Fruit fly (Drosophila melanogaster) whole organism, embryonic: Measurements from ENCODE around the gene CG15406.
A peak's percentile ranks its signal among the peaks of the same experiment; 100 is the strongest.

ENCODE experiments used
- Adf1 ChIP-seq: fragments of 200-800 bp; sonication (Bioruptor generic); IDR thresholded peaks from 2 replicates; pipeline ENCODE4 v1.3.6; 2022; ENCODE audit warnings: missing biosample characterization, missing genetic modification characterization
- B-H2 ChIP-seq: fragments of 200-800 bp; sonication (Bioruptor generic); optimal IDR thresholded peaks from 2 replicates; lab custom pipeline; 2018; ENCODE audit warnings: missing biosample characterization, mild to moderate bottlenecking, missing genetic modification characterization
- CG10979 ChIP-seq: fragments of 200-800 bp; sonication (Bioruptor generic); optimal IDR thresholded peaks from 2 replicates; lab custom pipeline; 2018; ENCODE audit warnings: missing biosample characterization, mild to moderate bottlenecking, missing genetic modification characterization, moderate library complexity
- CG11695 ChIP-seq: fragments of 200-800 bp; sonication (Bioruptor generic); IDR thresholded peaks from 3 replicates; pipeline ENCODE4 v1.3.6; 2022; ENCODE audit warnings: missing biosample characterization, missing genetic modification characterization
- CG1233 ChIP-seq: fragments of 200-800 bp; sonication (Bioruptor generic); optimal IDR thresholded peaks from 4 replicates; lab custom pipeline; 2018; ENCODE audit warnings: missing biosample characterization, mild to moderate bottlenecking, missing genetic modification characterization
- CG13287 ChIP-seq: fragments of 200-800 bp; sonication (Bioruptor generic); IDR thresholded peaks from 2 replicates; pipeline ENCODE4 v1.3.6; 2022; ENCODE audit warnings: missing biosample characterization, missing genetic modification characterization; ENCODE audit not compliant: partially characterized antibody
- CG13775 ChIP-seq: fragments of 200-800 bp; sonication (Bioruptor generic); optimal IDR thresholded peaks from 3 replicates; lab custom pipeline; 2017; ENCODE audit warnings: missing biosample characterization, mild to moderate bottlenecking, missing genetic modification characterization
- CG14050 ChIP-seq: fragments of 200-800 bp; sonication (Bioruptor generic); IDR thresholded peaks from 3 replicates; pipeline ENCODE4 v1.3.6; 2022; ENCODE audit warnings: missing biosample characterization, missing genetic modification characterization
- CG16813 ChIP-seq: fragments of 200-800 bp; sonication (Bioruptor generic); IDR thresholded peaks from 3 replicates; pipeline ENCODE4 v1.3.6; 2022; ENCODE audit warnings: missing biosample characterization, missing genetic modification characterization; ENCODE audit not compliant: partially characterized antibody
- CG17359 ChIP-seq: fragments of 200-800 bp; sonication (Bioruptor generic); optimal IDR thresholded peaks from 3 replicates; lab custom pipeline; 2018; ENCODE audit warnings: missing biosample characterization, mild to moderate bottlenecking, missing genetic modification characterization, moderate library complexity
- CG17802 ChIP-seq: fragments of 200-800 bp; sonication (Bioruptor generic); optimal IDR thresholded peaks from 2 replicates; lab custom pipeline; 2018; ENCODE audit warnings: missing biosample characterization, mild to moderate bottlenecking, missing genetic modification characterization, moderate library complexity
- CG1792 ChIP-seq: fragments of 200-800 bp; sonication (Bioruptor generic); optimal IDR thresholded peaks from 2 replicates; lab custom pipeline; 2016; ENCODE audit warnings: missing biosample characterization, missing genetic modification characterization
- CG18262 ChIP-seq: fragments of 200-800 bp; optimal IDR thresholded peaks from 3 replicates; lab custom pipeline; 2019; ENCODE audit warnings: missing biosample characterization, mild to moderate bottlenecking, missing genetic modification characterization, moderate library complexity
- CG18599 ChIP-seq: fragments of 200-800 bp; sonication (Bioruptor generic); optimal IDR thresholded peaks from 3 replicates; lab custom pipeline; 2017; ENCODE audit warnings: missing biosample characterization, missing genetic modification characterization, mild to moderate bottlenecking, moderate library complexity, missing genetic modification reagents
- CG30403 ChIP-seq: fragments of 200-800 bp; sonication (Bioruptor generic); optimal IDR thresholded peaks from 3 replicates; lab custom pipeline; 2016; ENCODE audit warnings: missing biosample characterization, missing genetic modification characterization
- CG32767 ChIP-seq: fragments of 200-800 bp; sonication (Bioruptor generic); IDR thresholded peaks from 2 replicates; pipeline ENCODE4 v1.3.6; 2022; ENCODE audit warnings: missing biosample characterization, missing genetic modification characterization
- CG3281 ChIP-seq: fragments of 200-800 bp; sonication (Bioruptor generic); optimal IDR thresholded peaks from 3 replicates; lab custom pipeline; 2017; ENCODE audit warnings: missing biosample characterization, mild to moderate bottlenecking, missing genetic modification characterization
- CG6791 ChIP-seq: fragments of 200-800 bp; sonication (Bioruptor generic); IDR thresholded peaks from 3 replicates; pipeline ENCODE4 v1.3.6; 2022; ENCODE audit warnings: missing biosample characterization, missing genetic modification characterization; ENCODE audit not compliant: partially characterized antibody
- CG8765 ChIP-seq: fragments of 200-800 bp; sonication (Bioruptor generic); IDR thresholded peaks from 2 replicates; pipeline ENCODE4 v1.3.6; 2022; ENCODE audit warnings: missing biosample characterization, missing genetic modification characterization
- Camta ChIP-seq: fragments of 200-800 bp; sonication (Bioruptor generic); optimal IDR thresholded peaks from 2 replicates; lab custom pipeline; 2016; ENCODE audit warnings: missing biosample characterization, missing genetic modification characterization
- CkIIα-i1 ChIP-seq: fragments of 200-800 bp; sonication (Bioruptor generic); IDR thresholded peaks from 2 replicates; pipeline ENCODE4 v1.3.6; 2022; ENCODE audit warnings: missing biosample characterization, missing genetic modification characterization
- D19B ChIP-seq: fragments of 200-800 bp; sonication (Bioruptor generic); optimal IDR thresholded peaks from 2 replicates; lab custom pipeline; 2017; ENCODE audit warnings: missing biosample characterization, mild to moderate bottlenecking, missing genetic modification characterization
- Doc3 ChIP-seq: fragments of 200-800 bp; sonication (Bioruptor generic); IDR thresholded peaks from 3 replicates; pipeline ENCODE4 v1.3.6; 2022; ENCODE audit warnings: missing biosample characterization, missing genetic modification characterization; ENCODE audit not compliant: partially characterized antibody
- Hr51 ChIP-seq, 2 experiments: fragments of 200-800 bp; sonication (Bioruptor generic); optimal IDR thresholded peaks; 2 replicates in 1 of 2; 3 replicates in 1 of 2; lab custom pipeline; 2016 to 2018; ENCODE audit warnings: missing biosample characterization in 2 of 2, missing genetic modification characterization in 2 of 2, mild to moderate bottlenecking in 1 of 2, moderate library complexity in 1 of 2
- MESR4 ChIP-seq: fragments of 200-800 bp; sonication (Bioruptor generic); optimal IDR thresholded peaks from 2 replicates; lab custom pipeline; 2018; ENCODE audit warnings: missing biosample characterization, mild to moderate bottlenecking, missing genetic modification characterization, moderate library complexity
- Mad ChIP-seq: fragments of 200-800 bp; sonication (Bioruptor generic); optimal IDR thresholded peaks from 2 replicates; lab custom pipeline; 2016; ENCODE audit warnings: missing biosample characterization, missing genetic modification characterization
- Nf-YA ChIP-seq: fragments of 200-800 bp; sonication (Bioruptor generic); IDR thresholded peaks from 2 replicates; pipeline ENCODE4 v1.3.6; 2022; ENCODE audit warnings: missing biosample characterization, missing genetic modification characterization
- Opbp ChIP-seq: fragments of 200-800 bp; sonication (Bioruptor generic); IDR thresholded peaks from 3 replicates; pipeline ENCODE4 v1.3.6; 2022; ENCODE audit warnings: missing biosample characterization, missing genetic modification characterization; ENCODE audit not compliant: partially characterized antibody
- Sox100B ChIP-seq: fragments of 200-800 bp; sonication (Bioruptor generic); optimal IDR thresholded peaks from 3 replicates; lab custom pipeline; 2018; ENCODE audit warnings: missing biosample characterization, mild to moderate bottlenecking, missing genetic modification characterization
- Usf ChIP-seq: fragments of 200-800 bp; sonication (Bioruptor generic); optimal IDR thresholded peaks from 2 replicates; lab custom pipeline; 2017; ENCODE audit warnings: missing genotype, missing biosample characterization, missing genetic modification characterization
- btn ChIP-seq: fragments of 200-800 bp; sonication (Bioruptor generic); optimal IDR thresholded peaks from 2 replicates; lab custom pipeline; 2016; ENCODE audit warnings: missing biosample characterization, missing genetic modification characterization
- cad ChIP-seq: fragments of >200 bp; optimal IDR thresholded peaks from 2 replicates; lab custom pipeline; 2017; ENCODE audit warnings: missing biosample characterization, missing genetic modification characterization
- dan ChIP-seq: fragments of 200-800 bp; sonication (Bioruptor generic); IDR thresholded peaks from 2 replicates; pipeline ENCODE4 v1.3.6; 2022; ENCODE audit warnings: missing biosample characterization, missing genetic modification characterization
- eyg ChIP-seq: fragments of 200-800 bp; sonication (Bioruptor generic); optimal IDR thresholded peaks from 3 replicates; lab custom pipeline; 2016; ENCODE audit warnings: missing biosample characterization, missing genetic modification characterization
- fru ChIP-seq: fragments of >200 bp; optimal IDR thresholded peaks from 2 replicates; lab custom pipeline; 2017
- gsb ChIP-seq: fragments of 200-800 bp; sonication (Bioruptor generic); IDR thresholded peaks from 2 replicates; pipeline ENCODE4 v1.3.6; 2022; ENCODE audit warnings: missing biosample characterization, missing genetic modification characterization
- h ChIP-seq: fragments of >200 bp; optimal IDR thresholded peaks from 2 replicates; lab custom pipeline; 2017
- ind ChIP-seq: fragments of 200-800 bp; sonication (Bioruptor generic); optimal IDR thresholded peaks from 3 replicates; lab custom pipeline; 2016; ENCODE audit warnings: missing biosample characterization, missing genetic modification characterization
- ken ChIP-seq: fragments of 200-800 bp; sonication (Bioruptor generic); IDR thresholded peaks from 3 replicates; pipeline ENCODE4 v1.3.6; 2022; ENCODE audit warnings: missing biosample characterization, missing genetic modification characterization
- lilli ChIP-seq: fragments of 200-800 bp; sonication (Bioruptor generic); optimal IDR thresholded peaks from 3 replicates; lab custom pipeline; 2016; ENCODE audit warnings: missing biosample characterization, missing genetic modification characterization
- luna ChIP-seq: fragments of 200-800 bp; sonication (Bioruptor generic); optimal IDR thresholded peaks from 2 replicates; lab custom pipeline; 2016; ENCODE audit warnings: missing biosample characterization, missing genetic modification characterization
- pfk ChIP-seq: fragments of 200-800 bp; sonication (Bioruptor generic); optimal IDR thresholded peaks from 2 replicates; lab custom pipeline; 2018; ENCODE audit warnings: missing biosample characterization, mild to moderate bottlenecking, missing genetic modification characterization, moderate library complexity
- row ChIP-seq: fragments of 200-800 bp; sonication (Bioruptor generic); IDR thresholded peaks from 3 replicates; pipeline ENCODE4 v1.3.6; 2022; ENCODE audit warnings: missing biosample characterization, missing genetic modification characterization
- scrt ChIP-seq: fragments of 200-800 bp; sonication (Bioruptor generic); optimal IDR thresholded peaks from 2 replicates; lab custom pipeline; 2018; ENCODE audit warnings: missing biosample characterization, mild to moderate bottlenecking, missing genetic modification characterization, moderate library complexity
- sob ChIP-seq: fragments of 200-800 bp; sonication (Bioruptor generic); IDR thresholded peaks from 2 replicates; pipeline ENCODE4 v1.3.6; 2022; ENCODE audit warnings: missing biosample characterization, missing genetic modification characterization
- tap ChIP-seq: fragments of 200-800 bp; optimal IDR thresholded peaks from 3 replicates; lab custom pipeline; 2019; ENCODE audit warnings: missing biosample characterization, mild to moderate bottlenecking, missing genetic modification characterization, moderate library complexity
- tgo ChIP-seq: fragments of 200-800 bp; sonication (Bioruptor generic); IDR thresholded peaks from 3 replicates; pipeline ENCODE4 v1.3.6; 2022; ENCODE audit warnings: missing biosample characterization, missing genetic modification characterization
- vnd ChIP-seq: fragments of 200-800 bp; sonication (Bioruptor generic); IDR thresholded peaks from 3 replicates; pipeline ENCODE4 v1.3.6; 2022; ENCODE audit warnings: missing biosample characterization, missing genetic modification characterization; ENCODE audit not compliant: partially characterized antibody
- z ChIP-seq: fragments of 200-800 bp; sonication (Bioruptor generic); IDR thresholded peaks from 3 replicates; pipeline ENCODE4 v1.3.6; 2022; ENCODE audit warnings: missing biosample characterization, missing genetic modification characterization
- zfh2 ChIP-seq: fragments of 200-800 bp; sonication (Bioruptor generic); optimal IDR thresholded peaks from 2 replicates; lab custom pipeline; 2016; ENCODE audit warnings: missing biosample characterization, missing genetic modification characterization

CG15406 gene

dm6 chr2L:3338566-3339215 is 29.7 kb downstream of the CG15406 start (continued):
- peak; percentile 71 for TF ChIP-seq tap
- TF ChIP-seq ind (GFP tag; lab: Kevin White, UChicago): peak; percentile 78
- TF ChIP-seq lilli (GFP tag; lab: Kevin White, UChicago): peak; percentile 67
- TF ChIP-seq Hr51 (GFP tag; optimal IDR thresholded peaks at IDR 0.05; lab: Kevin White, UChicago): peak in 1 of 2 experiments; percentile 15
- TF ChIP-seq CG16813 (GFP tag; lab: Robert Waterston, UW): no peak
- peak; percentile 93 for TF ChIP-seq CG10979
- TF ChIP-seq Usf: peak; percentile 9
- peak; percentile 51 for TF ChIP-seq Sox100B (GFP tag; lab: Kevin White, UChicago)
- peak; percentile 69 for TF ChIP-seq CG18599 (GFP tag; lab: Kevin White, UChicago)
- no peak for TF ChIP-seq B-H2
- TF ChIP-seq CG30403: peak; percentile 84
- TF ChIP-seq dan: peak; percentile 50; the same call in 1 of the 2 replicates
- TF ChIP-seq Mad (GFP tag; lab: Kevin White, UChicago): peak; percentile 72
- TF ChIP-seq CG3281 (GFP tag; lab: Kevin White, UChicago): no peak
- TF ChIP-seq scrt (GFP tag; lab: Kevin White, UChicago): no peak
- TF ChIP-seq D19B: peak; percentile 89
- TF ChIP-seq CG17359 (tag; lab: Kevin White, UChicago): peak; percentile 80
- TF ChIP-seq sob (GFP tag; lab: Robert Waterston, UW): peak; percentile 48; the same call in 1 of the 2 replicates
- TF ChIP-seq Opbp (GFP tag; lab: Robert Waterston, UW): no peak
- TF ChIP-seq row (GFP tag; lab: Robert Waterston, UW): peak; percentile 86
- no peak for TF ChIP-seq CG6791 (GFP tag; lab: Robert Waterston, UW)
- peak; percentile 57; the same call in 1 of the 3 replicates for TF ChIP-seq CG11695 (GFP tag; lab: Robert Waterston, UW)
- no peak for TF ChIP-seq h (lab: Kevin White, UChicago)
- peak; percentile 18 for TF ChIP-seq eyg
- peak; percentile 91 for TF ChIP-seq CG18262
- TF ChIP-seq Camta (GFP tag; lab: Kevin White, UChicago): peak; percentile 87
- TF ChIP-seq CG1792 (GFP tag; lab: Kevin White, UChicago): peak; percentile 63
- TF ChIP-seq Adf1 (GFP tag; lab: Robert Waterston, UW): no peak
- peak; percentile 94 for TF ChIP-seq ken
- TF ChIP-seq CG32767: peak; percentile 63; the same call in 1 of the 2 replicates
- TF ChIP-seq CG1233: peak; percentile 30
- TF ChIP-seq zfh2 (GFP tag; lab: Kevin White, UChicago): no peak
- no peak for TF ChIP-seq cad (GFP tag; lab: Kevin White, UChicago)
- TF ChIP-seq Doc3: no peak
- peak; percentile 78 for TF ChIP-seq CG17802 (tag; lab: Kevin White, UChicago)
- peak; percentile 89 for TF ChIP-seq z (GFP tag; lab: Robert Waterston, UW)
- TF ChIP-seq luna (GFP tag; lab: Kevin White, UChicago): no peak
- no peak; the same call in 1 of the 2 replicates for TF ChIP-seq CG8765 (GFP tag; lab: Robert Waterston, UW)
- TF ChIP-seq gsb: no peak
- TF ChIP-seq MESR4 (GFP tag; lab: Kevin White, UChicago): peak; percentile 2
- TF ChIP-seq CG13775: peak; percentile 25
- no peak for TF ChIP-seq vnd (GFP tag; lab: Robert Waterston, UW)
- TF ChIP-seq CG14050: peak; percentile 18; the same call in 1 of the 3 replicates
- peak; percentile 76 for TF ChIP-seq btn (GFP tag; lab: Kevin White, UChicago)
- TF ChIP-seq CkIIα-i1: no peak
- TF ChIP-seq fru: no peak
- TF ChIP-seq pfk (GFP tag; lab: Kevin White, UChicago): no peak
- no peak for TF ChIP-seq CG13287 (GFP tag; lab: Robert Waterston, UW)
- TF ChIP-seq tgo (GFP tag; lab: Robert Waterston, UW): peak; percentile 65
- peak; percentile 65 for TF ChIP-seq Nf-YA (GFP tag; lab: Robert Waterston, UW)
